Comparison of ENCODE assay signal across 1 fruit fly cellular context in the genomic region with DNA sequence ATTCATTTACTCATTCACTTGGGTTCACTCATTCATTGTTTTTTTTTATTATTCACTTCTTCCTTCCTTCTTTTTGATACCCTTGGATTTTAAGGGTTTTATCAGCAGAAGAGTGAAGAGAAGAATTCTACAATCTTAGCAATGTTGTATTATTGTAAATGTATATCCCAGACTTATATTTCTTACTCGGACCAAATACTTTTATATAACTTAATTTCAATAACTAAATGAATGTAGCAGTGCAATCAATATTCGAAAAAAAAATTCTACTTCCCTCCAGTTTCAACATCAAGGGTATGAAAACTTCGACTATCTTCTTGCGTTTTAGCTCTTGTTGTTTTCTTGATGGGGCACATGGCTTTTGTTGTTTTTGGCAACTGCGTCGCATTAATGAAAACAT.
TF ChIP-seq lines count a peak whose summit lies in the region.

No protein-coding gene starts in this region.

TF ChIP-seq in whole organism, embryonic, 481 proteins besides CTCF, POLR2A, EP300 and RAD21 (continued from another document and continues in another):
- TF ChIP-seq CG18764 (GFP tag; optimal IDR thresholded peaks at IDR 0.05; lab: Kevin White, UChicago): no peak
- no peak for TF ChIP-seq Spps (tag; optimal IDR thresholded peaks at IDR 0.05; lab: Kevin White, UChicago)
- TF ChIP-seq Atf6 (GFP tag; IDR thresholded peaks at IDR 0.05; lab: Robert Waterston, UW): peak; percentile 47; the same call in 1 of the 2 replicates
- no peak for TF ChIP-seq exex (tag; optimal IDR thresholded peaks at IDR 0.05; lab: Kevin White, UChicago)
- TF ChIP-seq Taf1 (GFP tag; IDR thresholded peaks at IDR 0.05; lab: Robert Waterston, UW): no peak
- TF ChIP-seq knrl (GFP tag; IDR thresholded peaks at IDR 0.05; lab: Robert Waterston, UW; ENCODE audit: partially characterized antibody): no peak
- TF ChIP-seq sqz (GFP tag; optimal IDR thresholded peaks at IDR 0.05; lab: Kevin White, UChicago): peak; percentile 37
- TF ChIP-seq Camta (GFP tag; optimal IDR thresholded peaks at IDR 0.05; lab: Kevin White, UChicago): no peak
- no peak for TF ChIP-seq vfl (GFP tag; optimal IDR thresholded peaks at IDR 0.05; lab: Kevin White, UChicago)
- peak; percentile 39 for TF ChIP-seq Hmr (GFP tag; optimal IDR thresholded peaks at IDR 0.05; lab: Kevin White, UChicago)
- TF ChIP-seq stwl (tag; optimal IDR thresholded peaks at IDR 0.05; lab: Kevin White, UChicago): no peak
- no peak for TF ChIP-seq Trl (optimal IDR thresholded peaks at IDR 0.05; lab: Kevin White, UChicago)
- TF ChIP-seq Trl (GFP tag; optimal IDR thresholded peaks at IDR 0.05; lab: Kevin White, UChicago): no peak
- TF ChIP-seq Meics (GFP tag; optimal IDR thresholded peaks at IDR 0.05; lab: Kevin White, UChicago): peak; percentile 9
- TF ChIP-seq CG10366 (GFP tag; IDR thresholded peaks at IDR 0.05; lab: Robert Waterston, UW): no peak
- no peak for TF ChIP-seq Hr39 (optimal IDR thresholded peaks at IDR 0.05; lab: Kevin White, UChicago)
- no peak for TF ChIP-seq CG4730 (GFP tag; IDR thresholded peaks at IDR 0.05; lab: Robert Waterston, UW)
- TF ChIP-seq CG12104 (GFP tag; optimal IDR thresholded peaks at IDR 0.05; lab: Kevin White, UChicago): no peak
- TF ChIP-seq crol (GFP tag; IDR thresholded peaks at IDR 0.05; lab: Robert Waterston, UW): no peak
- TF ChIP-seq NfI (GFP tag; optimal IDR thresholded peaks at IDR 0.05; lab: Kevin White, UChicago): peak; percentile 24
- TF ChIP-seq Rx (GFP tag; IDR thresholded peaks at IDR 0.05; lab: Robert Waterston, UW): no peak
- TF ChIP-seq CG8388 (GFP tag; optimal IDR thresholded peaks at IDR 0.05; lab: Kevin White, UChicago): peak; percentile 21
- TF ChIP-seq Awh (GFP tag; IDR thresholded peaks at IDR 0.05; lab: Robert Waterston, UW): no peak
- TF ChIP-seq bigmax (GFP tag; optimal IDR thresholded peaks at IDR 0.05; lab: Kevin White, UChicago): no peak
- TF ChIP-seq ase (GFP tag; IDR thresholded peaks at IDR 0.05; lab: Robert Waterston, UW): no peak
- no peak for TF ChIP-seq CG8944 (GFP tag; optimal IDR thresholded peaks at IDR 0.05; lab: Kevin White, UChicago)
- TF ChIP-seq onecut (GFP tag; IDR thresholded peaks at IDR 0.05; lab: Robert Waterston, UW): no peak
- peak in 1 of 2 experiments; percentile 48 for TF ChIP-seq Pdp1 (GFP tag; optimal IDR thresholded peaks at IDR 0.05; lab: Kevin White, UChicago)
- TF ChIP-seq nmo (GFP tag; optimal IDR thresholded peaks at IDR 0.05; lab: Kevin White, UChicago): peak; percentile 42
- no peak for TF ChIP-seq otp (GFP tag; IDR thresholded peaks at IDR 0.05; lab: Robert Waterston, UW)
- TF ChIP-seq CG13775 (GFP tag; optimal IDR thresholded peaks at IDR 0.05; lab: Kevin White, UChicago): peak; percentile 22
- TF ChIP-seq CG17361 (GFP tag; IDR thresholded peaks at IDR 0.05; lab: Robert Waterston, UW): 0 out of 3 replicates have a peak, but pooled peaks have one; percentile 18
- TF ChIP-seq Dip3 (GFP tag; optimal IDR thresholded peaks at IDR 0.05; lab: Kevin White, UChicago): no peak
- TF ChIP-seq Stat92E (GFP tag; optimal IDR thresholded peaks at IDR 0.05; lab: Kevin White, UChicago): no peak
- TF ChIP-seq CG9932 (GFP tag; IDR thresholded peaks at IDR 0.05; lab: Robert Waterston, UW): peak; percentile 46
- TF ChIP-seq slp2 (GFP tag; optimal IDR thresholded peaks at IDR 0.05; lab: Kevin White, UChicago): no peak
- no peak for TF ChIP-seq fru (optimal IDR thresholded peaks at IDR 0.05; lab: Kevin White, UChicago)
- TF ChIP-seq CG11696 (GFP tag; IDR thresholded peaks at IDR 0.05; lab: Robert Waterston, UW): no peak
- TF ChIP-seq CG1603 (tag; optimal IDR thresholded peaks at IDR 0.05; lab: Kevin White, UChicago): no peak
- no peak for TF ChIP-seq eve (GFP tag; optimal IDR thresholded peaks at IDR 0.05; lab: Kevin White, UChicago)
- TF ChIP-seq grn (GFP tag; optimal IDR thresholded peaks at IDR 0.05; lab: Kevin White, UChicago): no peak
- TF ChIP-seq ash1 (GFP tag; optimal IDR thresholded peaks at IDR 0.05; lab: Kevin White, UChicago): no peak
- no peak for TF ChIP-seq chm (GFP tag; IDR thresholded peaks at IDR 0.05; lab: Robert Waterston, UW)
- TF ChIP-seq run (tag; optimal IDR thresholded peaks at IDR 0.05; lab: Kevin White, UChicago): no peak
- TF ChIP-seq chinmo (GFP tag; IDR thresholded peaks at IDR 0.05; lab: Robert Waterston, UW; ENCODE audit: partially characterized antibody): no peak
- no peak for TF ChIP-seq Nf-YA (GFP tag; IDR thresholded peaks at IDR 0.05; lab: Robert Waterston, UW)
- TF ChIP-seq CG11247 (GFP tag; IDR thresholded peaks at IDR 0.05; lab: Robert Waterston, UW): no peak
- no peak for TF ChIP-seq Oaz (GFP tag; IDR thresholded peaks at IDR 0.05; lab: Robert Waterston, UW)
- peak; percentile 1 for TF ChIP-seq CG10543 (GFP tag; optimal IDR thresholded peaks at IDR 0.05; lab: Kevin White, UChicago)
- TF ChIP-seq CG31224 (GFP tag; IDR thresholded peaks at IDR 0.05; lab: Robert Waterston, UW): no peak
- no peak for TF ChIP-seq CG15479 (GFP tag; optimal IDR thresholded peaks at IDR 0.05; lab: Kevin White, UChicago)
- TF ChIP-seq CoRest (tag; optimal IDR thresholded peaks at IDR 0.05; lab: Kevin White, UChicago): peak; percentile 63
- TF ChIP-seq bbx (GFP tag; IDR thresholded peaks at IDR 0.05; lab: Robert Waterston, UW; ENCODE audit: partially characterized antibody): no peak
- no peak for TF ChIP-seq Nf-YC (tag; optimal IDR thresholded peaks at IDR 0.05; lab: Kevin White, UChicago)
- peak; percentile 5 for TF ChIP-seq Atf-2 (GFP tag; optimal IDR thresholded peaks at IDR 0.05; lab: Kevin White, UChicago)
- 0 out of 3 replicates have a peak, but pooled peaks have one; percentile 29 for TF ChIP-seq z (GFP tag; IDR thresholded peaks at IDR 0.05; lab: Robert Waterston, UW)
- peak; percentile 32 for TF ChIP-seq tio (GFP tag; optimal IDR thresholded peaks at IDR 0.05; lab: Kevin White, UChicago)
- TF ChIP-seq CrebB (tag; optimal IDR thresholded peaks at IDR 0.05; lab: Kevin White, UChicago): no peak
- TF ChIP-seq Gug (GFP tag; IDR thresholded peaks at IDR 0.05; lab: Robert Waterston, UW): no peak
- no peak for TF ChIP-seq usp (GFP tag; optimal IDR thresholded peaks at IDR 0.05; lab: Kevin White, UChicago)
- no peak for TF ChIP-seq CG4820 (GFP tag; optimal IDR thresholded peaks at IDR 0.05; lab: Kevin White, UChicago)
- no peak for TF ChIP-seq Elba2 (GFP tag; optimal IDR thresholded peaks at IDR 0.05; lab: Kevin White, UChicago)
- TF ChIP-seq mam (GFP tag; optimal IDR thresholded peaks at IDR 0.05; lab: Kevin White, UChicago): peak; percentile 42
- TF ChIP-seq TFAM (GFP tag; optimal IDR thresholded peaks at IDR 0.05; lab: Kevin White, UChicago): no peak
- no peak for TF ChIP-seq CG1647 (GFP tag; optimal IDR thresholded peaks at IDR 0.05; lab: Kevin White, UChicago)
- TF ChIP-seq tgo (GFP tag; IDR thresholded peaks at IDR 0.05; lab: Robert Waterston, UW): no peak
- no peak; the same call in 1 of the 2 replicates for TF ChIP-seq al (GFP tag; IDR thresholded peaks at IDR 0.05; lab: Robert Waterston, UW)
- TF ChIP-seq zen2 (GFP tag; IDR thresholded peaks at IDR 0.05; lab: Robert Waterston, UW; ENCODE audit: partially characterized antibody): no peak
- TF ChIP-seq kah (GFP tag; optimal IDR thresholded peaks at IDR 0.05; lab: Kevin White, UChicago): no peak
- TF ChIP-seq CG2712 (tag; optimal IDR thresholded peaks at IDR 0.05; lab: Kevin White, UChicago): peak; percentile 42
- no peak for TF ChIP-seq HLHmδ (GFP tag; optimal IDR thresholded peaks at IDR 0.05; lab: Kevin White, UChicago)
- TF ChIP-seq CG13894 (tag; optimal IDR thresholded peaks at IDR 0.05; lab: Kevin White, UChicago): no peak
- TF ChIP-seq CG1792 (GFP tag; optimal IDR thresholded peaks at IDR 0.05; lab: Kevin White, UChicago): no peak
- no peak for TF ChIP-seq Doc2 (GFP tag; IDR thresholded peaks at IDR 0.05; lab: Robert Waterston, UW)
- TF ChIP-seq ara (GFP tag; IDR thresholded peaks at IDR 0.05; lab: Robert Waterston, UW): no peak
- TF ChIP-seq maf-S (GFP tag; optimal IDR thresholded peaks at IDR 0.05; lab: Kevin White, UChicago): no peak
- TF ChIP-seq CG9727 (GFP tag; optimal IDR thresholded peaks at IDR 0.05; lab: Kevin White, UChicago): peak; percentile 34
- no peak for TF ChIP-seq tup (GFP tag; optimal IDR thresholded peaks at IDR 0.05; lab: Kevin White, UChicago)
- no peak for TF ChIP-seq pros (GFP tag; optimal IDR thresholded peaks at IDR 0.05; lab: Kevin White, UChicago)
- TF ChIP-seq CG17802 (tag; optimal IDR thresholded peaks at IDR 0.05; lab: Kevin White, UChicago): no peak
- TF ChIP-seq CG7372 (GFP tag; IDR thresholded peaks at IDR 0.05; lab: Robert Waterston, UW): no peak
- no peak for TF ChIP-seq CG14965 (GFP tag; optimal IDR thresholded peaks at IDR 0.05; lab: Kevin White, UChicago; ENCODE audit: borderline replicate concordance)
- no peak for TF ChIP-seq hb (GFP tag; IDR thresholded peaks at IDR 0.05; lab: Robert Waterston, UW; ENCODE audit: partially characterized antibody)
- TF ChIP-seq Vsx1 (GFP tag; optimal IDR thresholded peaks at IDR 0.05; lab: Kevin White, UChicago): no peak
- no peak for TF ChIP-seq Asciz (GFP tag; optimal IDR thresholded peaks at IDR 0.05; lab: Kevin White, UChicago)
- no peak for TF ChIP-seq Kr (GFP tag; optimal IDR thresholded peaks at IDR 0.05; lab: Kevin White, UChicago)
- peak; percentile 58 for TF ChIP-seq CG13424 (tag; optimal IDR thresholded peaks at IDR 0.05; lab: Kevin White, UChicago)
- no peak for TF ChIP-seq NC2β (GFP tag; optimal IDR thresholded peaks at IDR 0.05; lab: Kevin White, UChicago)
- TF ChIP-seq CG8924 (tag; optimal IDR thresholded peaks at IDR 0.05; lab: Kevin White, UChicago): peak; percentile 63
- TF ChIP-seq fu2 (GFP tag; optimal IDR thresholded peaks at IDR 0.05; lab: Kevin White, UChicago): peak; percentile 33
- TF ChIP-seq CG7987 (GFP tag; optimal IDR thresholded peaks at IDR 0.05; lab: Kevin White, UChicago): no peak
- TF ChIP-seq CG18476 (GFP tag; optimal IDR thresholded peaks at IDR 0.05; lab: Kevin White, UChicago): no peak
- no peak for TF ChIP-seq eyg (GFP tag; optimal IDR thresholded peaks at IDR 0.05; lab: Kevin White, UChicago)
- no peak for TF ChIP-seq H15 (GFP tag; IDR thresholded peaks at IDR 0.05; lab: Robert Waterston, UW)
- TF ChIP-seq Doc3 (GFP tag; IDR thresholded peaks at IDR 0.05; lab: Robert Waterston, UW; ENCODE audit: partially characterized antibody): no peak
- TF ChIP-seq CG11398 (GFP tag; optimal IDR thresholded peaks at IDR 0.05; lab: Kevin White, UChicago): no peak
- no peak for TF ChIP-seq ro (GFP tag; IDR thresholded peaks at IDR 0.05; lab: Robert Waterston, UW)
- no peak for TF ChIP-seq Dip2 (GFP tag; IDR thresholded peaks at IDR 0.05; lab: Robert Waterston, UW)
- peak; percentile 1 for TF ChIP-seq Nf-YB (GFP tag; optimal IDR thresholded peaks at IDR 0.05; lab: Kevin White, UChicago)
- no peak for TF ChIP-seq odd (GFP tag; optimal IDR thresholded peaks at IDR 0.05; lab: Kevin White, UChicago)
- TF ChIP-seq CG15073 (GFP tag; optimal IDR thresholded peaks at IDR 0.05; lab: Kevin White, UChicago): no peak
- peak; percentile 10 for TF ChIP-seq Hsf (GFP tag; optimal IDR thresholded peaks at IDR 0.05; lab: Kevin White, UChicago)
- no peak for TF ChIP-seq kay (GFP tag; optimal IDR thresholded peaks at IDR 0.05; lab: Kevin White, UChicago)
- no peak for TF ChIP-seq vnd (GFP tag; IDR thresholded peaks at IDR 0.05; lab: Robert Waterston, UW; ENCODE audit: partially characterized antibody)
- TF ChIP-seq CG3838 (GFP tag; optimal IDR thresholded peaks at IDR 0.05; lab: Kevin White, UChicago): peak; percentile 17
- no peak for TF ChIP-seq mld (GFP tag; IDR thresholded peaks at IDR 0.05; lab: Robert Waterston, UW; ENCODE audit: partially characterized antibody)
- no peak for TF ChIP-seq tna (GFP tag; IDR thresholded peaks at IDR 0.05; lab: Robert Waterston, UW; ENCODE audit: partially characterized antibody)
- TF ChIP-seq caup (GFP tag; optimal IDR thresholded peaks at IDR 0.05; lab: Kevin White, UChicago; ENCODE audit: severe bottlenecking): no peak
- TF ChIP-seq Sry-β (GFP tag; optimal IDR thresholded peaks at IDR 0.05; lab: Kevin White, UChicago): no peak
- no peak for TF ChIP-seq CG4404 (GFP tag; IDR thresholded peaks at IDR 0.05; lab: Robert Waterston, UW)
- TF ChIP-seq disco-r (GFP tag; optimal IDR thresholded peaks at IDR 0.05; lab: Kevin White, UChicago): no peak
- no peak for TF ChIP-seq zfh1 (GFP tag; IDR thresholded peaks at IDR 0.05; lab: Robert Waterston, UW)
- TF ChIP-seq trh (GFP tag; optimal IDR thresholded peaks at IDR 0.05; lab: Kevin White, UChicago): no peak
- peak; percentile 31 for TF ChIP-seq CG18262 (tag; optimal IDR thresholded peaks at IDR 0.05; lab: Kevin White, UChicago)
- TF ChIP-seq HLH4C (GFP tag; IDR thresholded peaks at IDR 0.05; lab: Robert Waterston, UW; ENCODE audit: partially characterized antibody): no peak
- peak; percentile 31 for TF ChIP-seq CG17385 (GFP tag; optimal IDR thresholded peaks at IDR 0.05; lab: Kevin White, UChicago)
- TF ChIP-seq Chrac-16 (GFP tag; optimal IDR thresholded peaks at IDR 0.05; lab: Kevin White, UChicago): peak; percentile 42
- no peak for TF ChIP-seq lab (GFP tag; optimal IDR thresholded peaks at IDR 0.05; lab: Kevin White, UChicago)
- no peak for TF ChIP-seq croc (GFP tag; conservative IDR thresholded peaks at IDR 0.05; lab: Robert Waterston, UW)
- peak; percentile 14 for TF ChIP-seq CG10147 (GFP tag; optimal IDR thresholded peaks at IDR 0.05; lab: Kevin White, UChicago)
- TF ChIP-seq psq (GFP tag; optimal IDR thresholded peaks at IDR 0.05; lab: Kevin White, UChicago): no peak
- no peak for TF ChIP-seq scrt (GFP tag; optimal IDR thresholded peaks at IDR 0.05; lab: Kevin White, UChicago)
- no peak for TF ChIP-seq Poxn (GFP tag; IDR thresholded peaks at IDR 0.05; lab: Robert Waterston, UW)
- TF ChIP-seq NK7.1 (GFP tag; optimal IDR thresholded peaks at IDR 0.05; lab: Kevin White, UChicago): no peak
- TF ChIP-seq CG5245 (GFP tag; optimal IDR thresholded peaks at IDR 0.05; lab: Kevin White, UChicago): no peak
- TF ChIP-seq CG17359 (tag; optimal IDR thresholded peaks at IDR 0.05; lab: Kevin White, UChicago): no peak
- peak; percentile 50 for TF ChIP-seq Sox102F (GFP tag; optimal IDR thresholded peaks at IDR 0.05; lab: Kevin White, UChicago)
- TF ChIP-seq Hr3 (GFP tag; optimal IDR thresholded peaks at IDR 0.05; lab: Kevin White, UChicago): peak; percentile 34
- no peak for TF ChIP-seq crc (GFP tag; optimal IDR thresholded peaks at IDR 0.05; lab: Kevin White, UChicago)
- TF ChIP-seq CG34224 (GFP tag; IDR thresholded peaks at IDR 0.05; lab: Robert Waterston, UW; ENCODE audit: partially characterized antibody): no peak
- TF ChIP-seq Dp (GFP tag; optimal IDR thresholded peaks at IDR 0.05; lab: Kevin White, UChicago): no peak
